Worm (Caenorhabditis elegans) whole organism, L1 larva: ENCODE data around the gene gsp-2.

Experiments
- aly-2 ChIP-seq: fragments of 150-350 bp; optimal IDR thresholded peaks from 2 replicates; lab custom pipeline; 2014; ENCODE audit warnings: missing biosample characterization, missing genetic modification characterization
- lin-39 ChIP-seq: fragments of 150-350 bp; optimal IDR thresholded peaks from 2 replicates; lab custom pipeline; 2014; ENCODE audit warnings: missing biosample characterization, missing genetic modification reagents, missing genetic modification characterization
- mdl-1 ChIP-seq, 2 experiments: fragments of 150-350 bp; optimal IDR thresholded peaks; 2 replicates each; lab custom pipeline; 2014 to 2017; ENCODE audit warnings: missing biosample characterization in 2 of 2, missing genetic modification characterization in 2 of 2, inconsistent platforms in 1 of 2
- nhr-237 ChIP-seq: fragments of 150-350 bp; optimal IDR thresholded peaks from 2 replicates; lab custom pipeline; 2014; ENCODE audit warnings: missing biosample characterization, missing genetic modification characterization
- nhr-47 ChIP-seq: sonication (generic microtip); optimal IDR thresholded peaks from 2 replicates; lab custom pipeline; 2016; ENCODE audit warnings: mild to moderate bottlenecking, missing genetic modification characterization, moderate library complexity, missing compliant biosample characterization
- nhr-76 ChIP-seq: sonication (generic microtip); optimal IDR thresholded peaks from 2 replicates; lab custom pipeline; 2017; ENCODE audit warnings: missing biosample characterization, missing genetic modification characterization
- pqm-1 ChIP-seq: sonication (generic microtip); optimal IDR thresholded peaks from 3 replicates; lab custom pipeline; 2017; ENCODE audit warnings: missing biosample characterization, missing genetic modification characterization
- zag-1 ChIP-seq: fragments of 150-350 bp; optimal IDR thresholded peaks from 2 replicates; lab custom pipeline; 2014; ENCODE audit warnings: missing biosample characterization, missing genetic modification characterization

- TF ChIP-seq aly-2 (tag; lab: Kevin White, UChicago) (no peak), zag-1 (tag; lab: Kevin White, UChicago) (no peak), mdl-1 (tag; optimal IDR thresholded peaks at IDR 0.05; lab: Kevin White, UChicago) (no peak), nhr-237 (tag; lab: Kevin White, UChicago) (no peak), nhr-76 (no peak), lin-39 (tag; lab: Kevin White, UChicago) (no peak), pqm-1 (tag; lab: Kevin White, UChicago) (no peak), nhr-47 (tag; lab: Kevin White, UChicago) (no peak)
These were observed 14.4 kb upstream of the gsp-2 start for ce11 chrIII:7322018-7322417.
